Fruit fly (Drosophila melanogaster): ENCODE measurements around the gene Hrb27C.

dm6 chr2L:6945088-6945487 is 24.6 kb downstream of the Hrb27C start, which contains the start of gene Fgop2:
- TF ChIP-seq Clk (GFP tag; optimal IDR thresholded peaks at IDR 0.05) (no peak), ovo (GFP tag; optimal IDR thresholded peaks at IDR 0.05) (no peak), CG7045 (GFP tag; optimal IDR thresholded peaks at IDR 0.05) (no peak), Crg-1 (GFP tag; optimal IDR thresholded peaks at IDR 0.05) (no peak), CG7101 (tag; optimal IDR thresholded peaks at IDR 0.05) (no peak), CG33017 (tag; optimal IDR thresholded peaks at IDR 0.05) (no peak), kay (GFP tag; ENCODE audit: borderline replicate concordance) (no peak)
